Fruit fly (Drosophila melanogaster): ENCODE measurements around the gene alpha-Man-Ib.
A peak's percentile ranks its signal among the peaks of the same experiment; 100 is the strongest.

alpha-Man-Ib gene

DNA sequence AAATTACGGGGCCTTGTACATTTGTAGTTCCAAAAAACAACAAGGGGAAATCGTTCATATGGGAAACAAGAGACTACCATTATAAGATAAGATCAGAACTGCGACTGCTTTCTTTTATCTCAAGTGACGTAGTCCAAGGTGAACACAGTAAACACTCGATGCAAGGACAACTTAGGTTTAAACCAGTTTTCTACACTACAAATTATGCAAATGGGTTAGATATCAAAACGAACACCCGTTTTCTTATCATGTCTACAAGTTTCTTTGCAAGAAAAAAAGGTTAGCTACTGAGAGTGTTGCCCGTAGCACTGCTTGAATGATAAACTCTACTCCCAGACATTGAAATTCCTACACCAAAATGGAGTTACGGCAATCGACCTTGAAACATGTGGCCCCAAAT, 11.5 kb upstream of the alpha-Man-Ib start (continued):
- TF ChIP-seq CG8290 (GFP tag; optimal IDR thresholded peaks at IDR 0.05) (peak; percentile 25), CG8290 (tag; optimal IDR thresholded peaks at IDR 0.05) (peak in 1 of 2 experiments; percentile 84), lov (optimal IDR thresholded peaks at IDR 0.05) (no peak), lov (GFP tag; IDR thresholded peaks at IDR 0.05) (peak; percentile 86), trh (GFP tag; optimal IDR thresholded peaks at IDR 0.05) (no peak), CG6854 (GFP tag; optimal IDR thresholded peaks at IDR 0.05) (no peak), al (GFP tag; IDR thresholded peaks at IDR 0.05) (peak; percentile 68), YL-1 (GFP tag; optimal IDR thresholded peaks at IDR 0.05) (no peak), cwo (GFP tag; optimal IDR thresholded peaks at IDR 0.05) (no peak), pan (optimal IDR thresholded peaks at IDR 0.05) (no peak), pan (GFP tag; optimal IDR thresholded peaks at IDR 0.05 in 1 of 2, IDR thresholded peaks at IDR 0.05 in 1 of 2) (peak in 1 of 2 experiments; percentile 76), CG18619 (GFP tag; optimal IDR thresholded peaks at IDR 0.05) (peak; percentile 3), CG15269 (tag; optimal IDR thresholded peaks at IDR 0.05) (peak; percentile 70), tx (GFP tag; optimal IDR thresholded peaks at IDR 0.05) (peak; percentile 10), CG10959 (GFP tag; IDR thresholded peaks at IDR 0.05) (peak; percentile 70), Dfd (GFP tag; optimal IDR thresholded peaks at IDR 0.05) (no peak), CG7839 (tag; optimal IDR thresholded peaks at IDR 0.05) (peak; percentile 77), ac (GFP tag; optimal IDR thresholded peaks at IDR 0.05) (no peak), chm (GFP tag; IDR thresholded peaks at IDR 0.05) (peak; percentile 75), CG34376 (GFP tag; optimal IDR thresholded peaks at IDR 0.05) (no peak), lab (GFP tag; optimal IDR thresholded peaks at IDR 0.05) (peak; percentile 50), HmgZ (tag; optimal IDR thresholded peaks at IDR 0.05) (no peak), Eip74EF (GFP tag; optimal IDR thresholded peaks at IDR 0.05) (no peak), CG12942 (GFP tag; optimal IDR thresholded peaks at IDR 0.05) (peak; percentile 26), Nf-YA (GFP tag; IDR thresholded peaks at IDR 0.05) (peak; percentile 55; the same call in 1 of the 2 replicates), unc-4 (GFP tag; IDR thresholded peaks at IDR 0.05; ENCODE audit: partially characterized antibody) (no peak), H15 (GFP tag; IDR thresholded peaks at IDR 0.05) (peak; percentile 63; the same call in 1 of the 3 replicates), otp (GFP tag; IDR thresholded peaks at IDR 0.05) (peak; percentile 61; the same call in 1 of the 3 replicates), Bteb2 (GFP tag; optimal IDR thresholded peaks at IDR 0.05) (no peak), Lpt (GFP tag; optimal IDR thresholded peaks at IDR 0.05) (no peak), pum (GFP tag; optimal IDR thresholded peaks at IDR 0.05) (peak; percentile 62), HLHmδ (GFP tag; optimal IDR thresholded peaks at IDR 0.05) (no peak), Hsf (GFP tag; optimal IDR thresholded peaks at IDR 0.05) (peak; percentile 65), Camta (GFP tag; optimal IDR thresholded peaks at IDR 0.05) (peak; percentile 38), CG10274 (GFP tag; optimal IDR thresholded peaks at IDR 0.05) (peak; percentile 10), Hr51 (GFP tag; optimal IDR thresholded peaks at IDR 0.05) (peak in 1 of 2 experiments; percentile 26), CG2199 (GFP tag; IDR thresholded peaks at IDR 0.05) (no peak), chif (GFP tag; optimal IDR thresholded peaks at IDR 0.05) (peak; percentile 19 to 63), Drgx (GFP tag; IDR thresholded peaks at IDR 0.05) (peak; percentile 53), Dbx (GFP tag; IDR thresholded peaks at IDR 0.05) (peak; percentile 68; the same call in 2 of the 3 replicates), bab2 (GFP tag; optimal IDR thresholded peaks at IDR 0.05) (peak; percentile 76), gro (GFP tag; optimal IDR thresholded peaks at IDR 0.05) (peak; percentile 35), zfh1 (GFP tag; IDR thresholded peaks at IDR 0.05) (peak; percentile 81), pnt (GFP tag; optimal IDR thresholded peaks at IDR 0.05) (peak; percentile 78), CG34422 (GFP tag; IDR thresholded peaks at IDR 0.05) (peak; percentile 85), ash1 (GFP tag; optimal IDR thresholded peaks at IDR 0.05) (no peak), usp (GFP tag; optimal IDR thresholded peaks at IDR 0.05) (no peak), gsb (GFP tag; IDR thresholded peaks at IDR 0.05) (peak; percentile 46), sc (optimal IDR thresholded peaks at IDR 0.05) (no peak), sc (GFP tag; optimal IDR thresholded peaks at IDR 0.05) (peak; percentile 28), CG15011 (GFP tag; optimal IDR thresholded peaks at IDR 0.05) (no peak), repo (GFP tag; optimal IDR thresholded peaks at IDR 0.05) (peak; percentile 24), gfzf (GFP tag; optimal IDR thresholded peaks at IDR 0.05) (no peak)
